Worm (Caenorhabditis elegans) whole organism, L3 larva: ENCODE results near the gene Y57G11C.5.

Source experiments
- R02D3.7 ChIP-seq: fragments of 150-350 bp; optimal IDR thresholded peaks from 2 replicates; lab custom pipeline; 2014; ENCODE audit warnings: missing biosample characterization, missing genetic modification characterization
- ZK546.5 ChIP-seq: sonication (generic microtip); optimal IDR thresholded peaks from 2 replicates; lab custom pipeline; 2017; ENCODE audit warnings: missing biosample characterization, missing genetic modification characterization
- aly-2 ChIP-seq: fragments of 150-350 bp; optimal IDR thresholded peaks from 2 replicates; lab custom pipeline; 2014; ENCODE audit warnings: missing biosample characterization, missing genetic modification characterization
- ceh-16 ChIP-seq: sonication (generic microtip); optimal IDR thresholded peaks from 2 replicates; lab custom pipeline; 2017; ENCODE audit warnings: missing biosample characterization, missing genetic modification characterization
- ceh-28 ChIP-seq: fragments of 150-350 bp; optimal IDR thresholded peaks from 2 replicates; lab custom pipeline; 2014; ENCODE audit warnings: missing biosample characterization, missing genetic modification reagents, missing genetic modification characterization
- ceh-82 ChIP-seq: fragments of 150-350 bp; optimal IDR thresholded peaks from 2 replicates; lab custom pipeline; 2014; ENCODE audit warnings: missing biosample characterization, missing genetic modification characterization
- daf-12 ChIP-seq: fragments of 150-350 bp; optimal IDR thresholded peaks from 2 replicates; lab custom pipeline; 2014; ENCODE audit warnings: missing biosample characterization, missing genetic modification reagents, missing genetic modification characterization
- egl-27 ChIP-seq: sonication (generic microtip); optimal IDR thresholded peaks from 4 replicates; lab custom pipeline; 2017; ENCODE audit warnings: missing biosample characterization, missing genetic modification reagents, missing genetic modification characterization
- egl-5 ChIP-seq: fragments of 150-350 bp; optimal IDR thresholded peaks from 2 replicates; lab custom pipeline; 2017; ENCODE audit warnings: missing biosample characterization, missing genetic modification reagents, missing genetic modification characterization, inconsistent platforms
- elt-1 ChIP-seq: fragments of 150-350 bp; optimal IDR thresholded peaks from 2 replicates; lab custom pipeline; 2014; ENCODE audit warnings: missing biosample characterization, missing genetic modification characterization
- elt-2 ChIP-seq: sonication (generic microtip); optimal IDR thresholded peaks from 2 replicates; lab custom pipeline; 2016; ENCODE audit warnings: missing genetic modification reagents, mild to moderate bottlenecking, missing genetic modification characterization, missing compliant biosample characterization
- fkh-10 ChIP-seq: sonication (generic microtip); optimal IDR thresholded peaks from 2 replicates; lab custom pipeline; 2017; ENCODE audit warnings: missing biosample characterization, missing genetic modification reagents, missing genetic modification characterization
- fkh-2 ChIP-seq: fragments of 150-350 bp; optimal IDR thresholded peaks from 2 replicates; lab custom pipeline; 2014; ENCODE audit warnings: missing biosample characterization, missing genetic modification reagents, missing genetic modification characterization
- fos-1 ChIP-seq: fragments of 150-350 bp; optimal IDR thresholded peaks from 2 replicates; lab custom pipeline; 2014; ENCODE audit warnings: missing biosample characterization, missing genetic modification characterization
- hmg-11 ChIP-seq: sonication (generic microtip); optimal IDR thresholded peaks from 2 replicates; lab custom pipeline; 2016; ENCODE audit warnings: missing genetic modification characterization, missing compliant biosample characterization
- jun-1 ChIP-seq: fragments of 150-350 bp; optimal IDR thresholded peaks from 2 replicates; lab custom pipeline; 2014; ENCODE audit warnings: missing biosample characterization, missing genetic modification reagents, missing genetic modification characterization
- lin-15B ChIP-seq: fragments of 150-350 bp; optimal IDR thresholded peaks from 2 replicates; lab custom pipeline; 2014; ENCODE audit warnings: missing biosample characterization, missing genetic modification characterization
- lin-39 ChIP-seq: fragments of 150-350 bp; optimal IDR thresholded peaks from 2 replicates; lab custom pipeline; 2018; ENCODE audit warnings: missing biosample characterization, missing genetic modification reagents, missing genetic modification characterization
- mdl-1 ChIP-seq: fragments of 150-350 bp; optimal IDR thresholded peaks from 2 replicates; lab custom pipeline; 2014; ENCODE audit warnings: missing biosample characterization, missing genetic modification characterization
- mml-1 ChIP-seq: fragments of 150-350 bp; sonication (generic microtip); optimal IDR thresholded peaks from 3 replicates; lab custom pipeline; 2014; ENCODE audit warnings: missing biosample characterization, missing genetic modification characterization
- nfya-1 ChIP-seq: sonication (generic microtip); optimal IDR thresholded peaks from 2 replicates; lab custom pipeline; 2017; ENCODE audit warnings: missing genetic modification characterization, mild to moderate bottlenecking, missing compliant biosample characterization, antibody characterized with exemption, moderate library complexity; ENCODE audit not compliant: insufficient read depth
- nhr-11 ChIP-seq: fragments of 150-350 bp; optimal IDR thresholded peaks from 2 replicates; lab custom pipeline; 2014; ENCODE audit warnings: missing biosample characterization, missing genetic modification characterization
- nhr-12 ChIP-seq: fragments of 150-350 bp; optimal IDR thresholded peaks from 2 replicates; lab custom pipeline; 2014; ENCODE audit warnings: missing biosample characterization, missing genetic modification characterization
- nhr-23 ChIP-seq: fragments of 150-350 bp; optimal IDR thresholded peaks from 2 replicates; lab custom pipeline; 2014; ENCODE audit warnings: missing biosample characterization, missing genetic modification reagents, missing genetic modification characterization
- nhr-237 ChIP-seq: fragments of 150-350 bp; optimal IDR thresholded peaks from 2 replicates; lab custom pipeline; 2014; ENCODE audit warnings: missing biosample characterization, missing genetic modification characterization
- nhr-25 ChIP-seq: sonication (generic microtip); optimal IDR thresholded peaks from 2 replicates; lab custom pipeline; 2017; ENCODE audit warnings: missing biosample characterization, missing genetic modification characterization
- nhr-43 ChIP-seq: sonication (generic microtip); optimal IDR thresholded peaks from 2 replicates; lab custom pipeline; 2016; ENCODE audit warnings: mild to moderate bottlenecking, missing genetic modification characterization, missing compliant biosample characterization; ENCODE audit not compliant: poor library complexity, severe bottlenecking
- nhr-67 ChIP-seq: fragments of 150-350 bp; optimal IDR thresholded peaks from 2 replicates; lab custom pipeline; 2014; ENCODE audit warnings: missing biosample characterization, missing genetic modification characterization
- nhr-77 ChIP-seq: fragments of 150-350 bp; optimal IDR thresholded peaks from 2 replicates; lab custom pipeline; 2014; ENCODE audit warnings: missing biosample characterization, missing genetic modification characterization
- pha-4 ChIP-seq: fragments of 150-350 bp; optimal IDR thresholded peaks from 2 replicates; lab custom pipeline; 2014; ENCODE audit warnings: missing biosample characterization, missing genetic modification reagents, missing genetic modification characterization
- sea-2 ChIP-seq: fragments of 150-350 bp; sonication (generic microtip); optimal IDR thresholded peaks from 4 replicates; lab custom pipeline; 2014; ENCODE audit warnings: missing biosample characterization, missing genetic modification reagents, missing genetic modification characterization
- snpc-4 ChIP-seq: fragments of 150-350 bp; optimal IDR thresholded peaks from 2 replicates; lab custom pipeline; 2014; ENCODE audit warnings: missing biosample characterization, missing genetic modification characterization
- tbx-2 ChIP-seq: sonication (generic microtip); optimal IDR thresholded peaks from 2 replicates; lab custom pipeline; 2016; ENCODE audit warnings: mild to moderate bottlenecking, missing genetic modification characterization, missing compliant biosample characterization
- unc-39 ChIP-seq: sonication (generic microtip); optimal IDR thresholded peaks from 4 replicates; lab custom pipeline; 2017; ENCODE audit warnings: missing biosample characterization, missing genetic modification characterization
- unc-62 ChIP-seq: fragments of 150-350 bp; sonication (generic microtip); optimal IDR thresholded peaks from 4 replicates; lab custom pipeline; 2014; ENCODE audit warnings: missing biosample characterization, missing genetic modification reagents, missing genetic modification characterization
- zag-1 ChIP-seq: fragments of 150-350 bp; optimal IDR thresholded peaks from 2 replicates; lab custom pipeline; 2014; ENCODE audit warnings: missing biosample characterization, missing genetic modification characterization

Gene Y57G11C.5

ce11 chrIV:14765336-14765735 lies at the start of gene Y57G11C.5:
TSS of gene Y57G11C.5 (minus strand) at chrIV:14765436.
- TF ChIP-seq elt-1 (tag; lab: Kevin White, UChicago) (no peak), zag-1 (tag; lab: Kevin White, UChicago) (no peak), nhr-237 (tag; lab: Kevin White, UChicago) (no peak), fos-1 (tag; lab: Kevin White, UChicago) (no peak), fkh-10 (GFP tag; lab: Kevin White, UChicago) (no peak), ceh-16 (tag; lab: Kevin White, UChicago) (no peak), unc-62 (GFP tag; lab: Kevin White, UChicago) (no peak), nhr-67 (tag; lab: Kevin White, UChicago) (no peak), sea-2 (GFP tag; lab: Kevin White, UChicago) (no peak), lin-15B (tag; lab: Kevin White, UChicago) (no peak), elt-2 (tag; lab: Kevin White, UChicago) (no peak), nhr-11 (tag; lab: Kevin White, UChicago) (no peak), nhr-23 (tag; lab: Kevin White, UChicago) (no peak), hmg-11 (tag; lab: Kevin White, UChicago) (no peak), R02D3.7 (no peak), lin-39 (no peak), tbx-2 (no peak), ZK546.5 (tag; lab: Kevin White, UChicago) (no peak)
- TF ChIP-seq, all 47 proteins: peak for 0

DNA sequence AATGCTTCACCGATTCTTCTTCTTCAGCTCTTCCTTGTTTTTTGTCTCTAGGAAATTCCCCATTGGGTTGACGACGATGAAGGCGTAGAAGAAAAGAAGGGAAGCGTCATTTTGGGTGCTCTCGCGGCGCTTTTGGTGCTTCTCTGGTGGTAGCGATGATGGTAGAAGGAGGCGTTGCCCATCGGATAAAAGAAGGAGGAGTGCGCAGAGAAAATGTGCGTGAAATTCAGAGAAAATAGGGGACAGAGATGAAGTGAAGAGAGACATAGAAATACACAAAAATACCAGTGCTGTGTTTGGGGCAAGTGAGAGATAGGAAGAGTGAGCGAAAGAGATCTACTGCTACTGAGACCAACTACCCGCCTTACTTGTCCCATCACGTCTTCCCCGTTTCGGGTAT lies 41.7 kb upstream of the Y57G11C.5 start, which contains the start of gene oig-5:
oig-5 (plus strand) TSS at position 301 of the 400 bp plus-strand sequence.
- TF ChIP-seq lin-39 (peak; percentile 3), ZK546.5 (tag; lab: Kevin White, UChicago) (no peak)

- no peak for TF ChIP-seq ceh-82 (tag; lab: Kevin White, UChicago)
- no peak for TF ChIP-seq nhr-43
- no peak for TF ChIP-seq nhr-77 (tag; lab: Kevin White, UChicago)
- TF ChIP-seq aly-2 = no peak
- TF ChIP-seq daf-12 = no peak
- TF ChIP-seq lin-15B (tag; lab: Kevin White, UChicago) = no peak
- TF ChIP-seq nhr-25 (tag; lab: Kevin White, UChicago) = no peak
- no peak for TF ChIP-seq hmg-11 (tag; lab: Kevin White, UChicago)
- TF ChIP-seq nfya-1 (tag; lab: Kevin White, UChicago) = no peak
- TF ChIP-seq pha-4 (tag; lab: Kevin White, UChicago) = no peak
- TF ChIP-seq snpc-4 = no peak
- TF ChIP-seq ceh-28 (tag; lab: Kevin White, UChicago) = no peak
- TF ChIP-seq R02D3.7 = no peak
- no peak for TF ChIP-seq fkh-2
- no peak for TF ChIP-seq fkh-10 (GFP tag; lab: Kevin White, UChicago)
- TF ChIP-seq nhr-12 = no peak
- TF ChIP-seq egl-5 = no peak
- no peak for TF ChIP-seq unc-62 (GFP tag; lab: Kevin White, UChicago)
- no peak for TF ChIP-seq mdl-1
- TF ChIP-seq, all 47 proteins: peak for 0
Measured at ce11 chrIV:14802316-14802715, 37.1 kb upstream of the Y57G11C.5 start, which contains the start of gene Y57G11C.1142. TSS of gene Y57G11C.1142 (plus strand) at chrIV:14802616.

ce11 chrIV:14800931-14801330 lies 35.7 kb upstream of the Y57G11C.5 start:
- TF ChIP-seq nfya-1 (tag; lab: Kevin White, UChicago) (peak; percentile 57), zag-1 (tag; lab: Kevin White, UChicago) (no peak), ceh-82 (tag; lab: Kevin White, UChicago) (no peak)

ce11 chrIV:14799186-14799585 lies 34.0 kb upstream of the Y57G11C.5 start, which contains the start of gene Y57G11C.14:
TSS of gene Y57G11C.14 (plus strand) at chrIV:14799311.
- TF ChIP-seq nhr-43 (no peak), elt-2 (tag; lab: Kevin White, UChicago) (no peak), nfya-1 (tag; lab: Kevin White, UChicago) (no peak), elt-1 (tag; lab: Kevin White, UChicago) (no peak), jun-1 (tag; lab: Kevin White, UChicago) (no peak), egl-27 (no peak), hmg-11 (tag; lab: Kevin White, UChicago) (no peak), ceh-16 (tag; lab: Kevin White, UChicago) (no peak), snpc-4 (no peak), mml-1 (tag; lab: Kevin White, UChicago) (no peak), fkh-10 (GFP tag; lab: Kevin White, UChicago) (no peak), nhr-23 (tag; lab: Kevin White, UChicago) (no peak), tbx-2 (no peak), unc-62 (GFP tag; lab: Kevin White, UChicago) (no peak), unc-39 (tag; lab: Kevin White, UChicago) (no peak), lin-15B (tag; lab: Kevin White, UChicago) (no peak), pha-4 (tag; lab: Kevin White, UChicago) (no peak), aly-2 (no peak)
